Fruit fly (Drosophila melanogaster) whole organism, prepupa: ENCODE data around the gene FASN1.

ENCODE experiments used
- CG15336 ChIP-seq: fragments of 200-800 bp; sonication (Bioruptor generic); IDR thresholded peaks from 2 replicates; pipeline ENCODE4 v1.3.6; 2022; ENCODE audit warnings: missing biosample characterization, missing genetic modification characterization
- CG6163 ChIP-seq: fragments of 200-800 bp; sonication (Bioruptor generic); IDR thresholded peaks from 3 replicates; pipeline ENCODE4 v1.3.6; 2022; ENCODE audit warnings: missing biosample characterization, missing genetic modification characterization
- CG6808 ChIP-seq: fragments of 200-800 bp; sonication (Bioruptor generic); optimal IDR thresholded peaks from 3 replicates; lab custom pipeline; 2017; ENCODE audit warnings: missing biosample characterization, missing genetic modification characterization, mild to moderate bottlenecking, moderate library complexity, missing genetic modification reagents
- CG8119 ChIP-seq: fragments of 200-800 bp; sonication (Bioruptor generic); IDR thresholded peaks from 3 replicates; pipeline ENCODE4 v1.3.6; 2022; ENCODE audit warnings: missing biosample characterization, missing genetic modification characterization
- Hr38 ChIP-seq: sonication (Bioruptor generic); optimal IDR thresholded peaks from 2 replicates; lab custom pipeline; 2016; ENCODE audit warnings: missing biosample characterization, missing genetic modification characterization
- dac ChIP-seq: fragments of 200-800 bp; sonication (Bioruptor generic); optimal IDR thresholded peaks from 2 replicates; lab custom pipeline; 2017; ENCODE audit warnings: missing biosample characterization, mild to moderate bottlenecking, missing genetic modification characterization
- dsx ChIP-seq: fragments of 200-800 bp; optimal IDR thresholded peaks from 3 replicates; lab custom pipeline; 2019; ENCODE audit warnings: missing biosample characterization, mild to moderate bottlenecking, missing genetic modification characterization, moderate library complexity; ENCODE audit not compliant: poor library complexity, severe bottlenecking
- lz ChIP-seq: fragments of 200-800 bp; sonication (Bioruptor generic); optimal IDR thresholded peaks from 3 replicates; lab custom pipeline; 2016; ENCODE audit warnings: missing biosample characterization, missing genetic modification characterization
- topi ChIP-seq: fragments of 200-800 bp; sonication (Bioruptor generic); optimal IDR thresholded peaks from 3 replicates; lab custom pipeline; 2016; ENCODE audit warnings: missing biosample characterization, missing genetic modification characterization

DNA sequence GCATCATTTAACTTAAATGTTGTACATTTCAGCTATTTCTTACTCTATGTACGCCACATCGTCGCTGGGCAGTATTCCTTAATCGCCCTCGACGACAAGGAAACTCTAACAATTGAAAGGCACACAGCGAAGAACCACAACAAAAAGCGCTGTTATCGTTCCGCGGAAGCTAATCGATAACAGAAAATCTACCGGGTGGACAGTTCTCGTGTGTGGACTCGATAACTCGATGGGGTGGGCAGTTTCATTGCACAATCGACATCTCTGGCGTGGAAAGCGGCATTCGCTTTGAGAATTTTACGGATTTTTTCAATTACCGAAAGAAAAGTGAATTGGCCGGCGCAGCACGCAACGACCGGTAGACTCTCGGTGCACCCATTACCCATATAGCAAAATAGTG, 33.4 kb upstream of the FASN1 start, which contains the start of the genes alpha4GT1 and Prp40:
- no peak for TF ChIP-seq CG8119 (GFP tag; lab: Robert Waterston, UW)
- TF ChIP-seq dac (GFP tag; lab: Kevin White, UChicago), result no peak
- no peak for TF ChIP-seq topi (GFP tag; lab: Kevin White, UChicago)
- TF ChIP-seq lz, result no peak
- TF ChIP-seq CG6808 (GFP tag; lab: Kevin White, UChicago), result no peak
- no peak for TF ChIP-seq CG6163
- no peak for TF ChIP-seq CG15336 (GFP tag; lab: Robert Waterston, UW)
- TF ChIP-seq Hr38, result no peak
- no peak for TF ChIP-seq dsx (GFP tag; lab: Kevin White, UChicago)
